Worm (Caenorhabditis elegans): ENCODE measurements around the gene ZK1321.1.

- TF ChIP-seq scrt-1 (GFP tag; IDR thresholded peaks at IDR 0.05) (no peak), B0310.2 (tag; optimal IDR thresholded peaks at IDR 0.05) (no peak), aly-1 (tag; optimal IDR thresholded peaks at IDR 0.05) (no peak), ama-1 (optimal IDR thresholded peaks at IDR 0.05) (no peak), tbx-11 (GFP tag; IDR thresholded peaks at IDR 0.05) (no peak), ceh-36 (tag; optimal IDR thresholded peaks at IDR 0.05) (no peak), F13C5.2 (tag; optimal IDR thresholded peaks at IDR 0.05) (no peak), flt-1 (GFP tag; IDR thresholded peaks at IDR 0.05) (no peak), ceh-13 (GFP tag; optimal IDR thresholded peaks at IDR 0.05) (no peak), ets-7 (tag; optimal IDR thresholded peaks at IDR 0.05) (no peak)
Observed at ce11 chrII:9708835-9709299, 45.0 kb upstream of the ZK1321.1 start, which contains the start of gene glt-5.

Measured in whole organism, early embryonic.